Fruit fly (Drosophila melanogaster): ENCODE data around the gene kis.
A peak's percentile ranks its signal among the peaks of the same experiment; 100 is the strongest.

kis gene

DNA sequence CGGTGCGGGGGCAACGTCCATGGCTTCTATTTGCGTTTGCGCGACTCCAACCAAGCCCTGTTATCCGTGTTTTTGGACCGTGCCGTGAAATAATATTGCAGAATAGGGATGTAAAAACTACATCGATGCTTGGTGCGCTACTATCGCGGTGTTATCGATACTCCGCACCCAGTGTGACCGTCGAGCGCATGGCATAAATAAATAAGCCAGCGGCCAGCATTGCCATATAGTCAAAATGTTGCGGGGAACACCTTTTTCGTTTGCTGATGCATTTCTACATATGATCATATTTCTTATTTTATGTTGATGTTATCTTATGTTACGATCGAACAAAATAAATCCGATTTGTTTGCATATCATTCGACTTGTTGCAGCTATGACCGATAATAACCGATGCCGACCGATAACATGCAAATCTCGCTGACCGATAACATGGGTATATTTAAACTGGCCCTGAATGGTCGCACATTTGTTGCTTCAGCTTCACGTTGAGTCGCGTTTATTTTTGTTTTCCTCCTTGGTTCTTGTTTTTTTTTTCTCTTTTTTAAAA is 26.6 kb upstream of the kis start, which contains the start of gene smo:
smo (plus strand) TSS at position 461 of the 550 bp plus-strand sequence.
- no peak for TF ChIP-seq noc (tag; optimal IDR thresholded peaks at IDR 0.05)

- TF ChIP-seq noc (tag; optimal IDR thresholded peaks at IDR 0.05) = no peak
Observed at dm6 chr2L:273603-274002, 23.0 kb upstream of the kis start, which contains the start of the genes mbm and CG11555. mbm (minus strand) TSS chr2L:273715. CG11555 (plus strand) TSS chr2L:273836.

- no peak for TF ChIP-seq noc (tag; optimal IDR thresholded peaks at IDR 0.05)
Observed at dm6 chr2L:271553-271952, 20.9 kb upstream of the kis start, which contains the start of gene Dus1. Dus1 (minus strand) TSS chr2L:271744.

DNA sequence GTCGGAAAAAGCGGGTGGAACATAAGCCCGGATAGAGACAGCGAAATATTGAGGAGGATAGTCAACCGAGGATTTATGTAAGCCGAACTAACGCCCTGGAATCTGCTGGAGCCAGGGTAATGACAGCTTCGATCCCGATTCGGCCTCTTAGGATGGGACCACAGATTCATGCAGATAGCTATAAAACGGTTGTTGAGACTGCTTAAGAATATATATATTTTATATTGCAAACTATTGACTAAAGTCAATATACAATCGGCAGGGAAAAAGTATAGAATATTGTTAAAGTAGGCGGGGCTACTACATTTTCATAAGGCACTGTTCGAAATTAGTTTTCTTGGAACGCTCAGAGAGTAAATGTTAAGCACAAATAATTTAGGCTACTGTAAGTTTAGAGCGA is 18.2 kb upstream of the kis start, which contains the start of gene CG3345:
CG3345 (plus strand) TSS at position 301 of the 400 bp plus-strand sequence.
- TF ChIP-seq noc (tag; optimal IDR thresholded peaks at IDR 0.05) = no peak

- TF ChIP-seq noc (tag; optimal IDR thresholded peaks at IDR 0.05) = peak; percentile 68
Observed at dm6 chr2L:267441-268089, 16.9 kb upstream of the kis start, which contains the start of gene CG17075. CG17075 (minus strand) TSS chr2L:267505.

dm6 chr2L:252174-252573 is 1.6 kb upstream of the kis start, which contains the start of gene Rpp30:
Rpp30 (minus strand) TSS chr2L:252373.
- no peak for TF ChIP-seq noc (tag; optimal IDR thresholded peaks at IDR 0.05)

DNA sequence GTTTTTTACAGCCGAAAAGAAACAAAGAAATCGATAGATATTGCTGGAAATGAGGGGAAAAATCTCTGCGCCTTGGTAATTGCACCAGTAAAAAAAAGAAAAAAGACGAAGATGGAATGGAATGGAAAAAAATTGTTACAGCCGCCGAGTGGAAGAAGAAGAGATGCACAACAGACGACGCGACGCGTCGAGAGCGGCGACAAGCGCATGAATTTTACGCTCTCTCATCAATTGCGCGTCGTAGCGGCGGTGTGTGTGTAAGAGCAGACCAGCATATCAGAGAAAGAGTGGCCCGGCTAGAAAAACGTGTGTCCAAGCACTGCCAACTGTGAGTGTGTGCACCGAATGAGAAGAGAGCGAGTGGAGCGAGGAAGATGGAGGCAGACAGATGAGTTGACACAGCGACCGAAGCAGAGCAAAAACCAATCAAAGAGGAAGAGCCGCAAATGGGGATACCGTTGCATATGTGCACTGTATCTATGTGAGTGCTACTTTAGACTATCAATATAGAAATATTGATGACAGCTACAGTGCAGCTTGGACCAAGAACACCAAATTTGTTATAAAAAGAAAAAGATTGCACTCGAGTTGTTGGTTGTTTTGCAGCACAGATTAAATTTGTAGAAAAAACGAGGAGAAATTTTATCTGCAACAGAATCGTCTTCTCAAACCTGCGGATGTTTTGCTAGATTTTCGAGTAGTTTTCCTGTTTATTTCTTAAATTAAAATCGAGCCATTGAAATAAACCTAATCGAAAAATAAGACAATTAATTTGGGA is 1.4 kb downstream of the kis start:
- no peak for TF ChIP-seq noc (tag; optimal IDR thresholded peaks at IDR 0.05)

- TF ChIP-seq noc (tag; optimal IDR thresholded peaks at IDR 0.05) = no peak
Observed at dm6 chr2L:248592-248991, 2.0 kb downstream of the kis start.

DNA sequence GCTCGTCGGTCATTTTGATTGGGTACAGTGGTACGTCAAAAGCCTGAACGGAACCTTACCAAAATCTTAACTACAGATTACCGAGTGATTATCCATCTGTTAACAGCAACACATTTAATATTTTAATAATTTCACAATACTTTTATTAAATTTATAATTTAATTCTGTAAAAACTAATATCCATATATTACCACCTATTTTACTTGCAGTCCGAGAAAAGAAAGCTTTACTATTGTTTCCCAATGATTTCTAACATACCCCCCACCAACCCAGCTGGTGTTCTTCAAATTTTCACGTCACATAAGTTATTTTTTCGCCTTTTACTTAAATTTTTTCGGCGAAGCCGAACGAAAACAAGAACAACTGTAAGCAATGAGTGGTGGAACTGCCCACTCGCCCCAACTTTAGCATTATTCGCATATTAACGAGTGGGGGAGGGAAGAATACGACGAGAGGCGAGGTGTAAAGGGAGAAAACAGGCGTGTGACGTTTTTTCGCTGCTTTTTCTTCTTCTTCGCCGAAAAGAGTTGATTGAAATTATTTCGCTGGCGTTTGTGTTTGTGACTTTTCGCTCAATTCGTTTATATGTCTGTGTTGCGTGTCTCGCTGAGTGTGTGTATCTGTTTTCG is 2.7 kb downstream of the kis start:
- TF ChIP-seq noc (tag; optimal IDR thresholded peaks at IDR 0.05) = peak; percentile 92

DNA sequence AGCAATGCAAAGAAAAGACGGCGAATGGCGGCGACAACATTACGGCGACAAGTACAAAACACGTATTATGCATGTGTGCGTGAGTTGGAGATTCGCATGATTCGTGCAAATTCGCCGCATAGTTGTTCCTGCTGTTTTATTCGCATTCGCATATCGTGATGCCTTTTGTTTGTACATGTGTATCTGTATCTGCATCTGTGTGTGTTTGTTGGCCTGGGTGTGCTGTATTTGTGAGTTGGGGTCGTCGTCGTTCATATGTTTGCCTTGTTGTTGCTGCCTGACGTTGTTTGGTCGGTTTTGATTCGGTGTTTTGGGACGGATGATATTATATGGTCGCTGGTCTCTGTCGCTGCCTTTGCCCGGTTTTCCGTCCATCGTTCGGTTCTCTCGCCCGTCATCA is 3.2 kb downstream of the kis start:
- TF ChIP-seq noc (tag; optimal IDR thresholded peaks at IDR 0.05) = no peak

dm6 chr2L:246656-247340 is 3.8 kb downstream of the kis start:
- TF ChIP-seq noc (tag; optimal IDR thresholded peaks at IDR 0.05) = peak; percentile 11

DNA sequence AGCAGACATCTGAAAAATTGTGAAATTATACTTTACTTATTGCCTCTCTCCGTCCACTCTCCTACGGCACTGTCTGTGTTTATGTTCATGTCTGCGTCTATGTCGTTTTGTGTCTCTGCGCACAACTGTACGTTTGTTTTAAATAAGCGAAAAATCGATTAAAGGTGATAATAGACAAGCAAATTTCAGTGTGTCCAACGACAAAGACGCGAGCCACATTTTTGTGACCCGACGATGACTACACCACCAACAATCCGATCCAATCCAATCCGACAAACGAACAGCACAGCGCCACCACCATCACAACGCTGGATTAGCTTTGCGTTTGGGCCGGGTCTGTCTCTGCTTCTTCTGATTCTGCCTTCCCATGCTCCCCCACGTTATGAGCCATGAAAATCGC is 6.1 kb downstream of the kis start:
- no peak for TF ChIP-seq noc (tag; optimal IDR thresholded peaks at IDR 0.05)

dm6 chr2L:243819-244218 is 6.8 kb downstream of the kis start:
- TF ChIP-seq noc (tag; optimal IDR thresholded peaks at IDR 0.05) = peak; percentile 39

- TF ChIP-seq noc (tag; optimal IDR thresholded peaks at IDR 0.05) = no peak
Observed at dm6 chr2L:243123-243522, 7.5 kb downstream of the kis start.

DNA sequence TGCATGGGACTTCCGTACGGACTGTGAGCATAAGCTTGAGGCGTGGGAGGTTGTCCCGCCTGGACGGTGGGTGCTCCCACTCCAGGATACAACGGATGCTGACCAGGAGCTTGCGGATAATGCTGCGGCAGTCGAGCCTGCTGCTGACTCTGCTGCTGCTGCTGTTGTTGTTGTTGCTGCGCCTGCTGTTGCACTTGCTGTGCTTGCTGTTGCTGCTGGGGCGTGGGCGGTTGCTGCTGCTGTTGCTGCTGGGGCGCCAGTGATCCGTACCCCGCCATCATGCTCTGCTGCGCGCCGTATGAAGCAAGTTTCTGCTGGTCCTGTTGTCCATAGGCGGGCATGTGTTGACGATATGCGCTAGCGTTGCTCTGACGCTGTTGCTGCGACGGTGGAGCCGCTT is 9.2 kb downstream of the kis start:
- no peak for TF ChIP-seq noc (tag; optimal IDR thresholded peaks at IDR 0.05)
